Worm (Caenorhabditis elegans): ENCODE data around the gene C02G6.2.

Gene C02G6.2

DNA sequence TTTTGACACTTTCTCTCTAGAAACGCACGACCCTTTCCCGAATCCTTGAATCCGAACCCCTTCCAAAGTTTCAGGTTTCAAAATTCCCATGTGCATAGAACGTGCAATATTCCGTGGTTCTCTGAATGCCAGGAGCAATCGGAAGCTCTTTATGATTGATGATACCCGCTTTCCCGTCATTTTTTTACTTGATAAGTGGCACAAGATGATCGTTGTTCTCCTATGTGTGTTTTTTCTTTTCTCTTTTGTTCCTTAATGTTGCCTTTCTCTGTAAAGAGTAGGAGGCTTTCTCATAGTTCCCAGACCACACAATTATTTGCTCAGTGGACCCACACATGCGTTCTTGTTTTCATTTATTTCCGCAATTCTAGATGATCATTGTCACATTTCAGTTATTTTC, 17.0 kb downstream of the C02G6.2 start (continued):
- TF ChIP-seq C17E4.6 (GFP tag; IDR thresholded peaks at IDR 0.05) (no peak), C06A6.2 (GFP tag; conservative IDR thresholded peaks at IDR 0.05) (no peak), ztf-25 (GFP tag; IDR thresholded peaks at IDR 0.05) (no peak), ama-1 (optimal IDR thresholded peaks at IDR 0.05) (no peak), ama-1 (GFP tag; optimal IDR thresholded peaks at IDR 0.05) (no peak)

DNA sequence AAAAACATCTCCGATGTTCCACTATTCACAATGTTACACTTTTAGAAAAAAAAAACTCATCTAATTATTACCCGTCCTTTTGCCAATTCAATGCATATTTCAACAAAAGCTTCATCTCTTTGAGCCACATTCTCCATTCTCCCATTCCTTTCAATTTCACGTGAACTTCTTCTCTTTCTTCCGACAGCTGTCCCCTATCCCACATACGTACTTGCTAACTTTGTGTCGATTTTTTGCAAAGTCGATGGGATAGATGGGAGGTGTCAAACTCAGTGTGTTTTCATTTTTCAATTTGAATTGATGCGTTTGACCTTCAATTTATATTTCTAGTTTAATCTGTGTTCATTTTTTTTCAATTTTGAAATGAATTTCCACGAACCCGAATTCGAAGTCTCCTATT, 19.3 kb downstream of the C02G6.2 start:
- TF ChIP-seq ama-1 (optimal IDR thresholded peaks at IDR 0.05) (no peak), ama-1 (GFP tag; optimal IDR thresholded peaks at IDR 0.05) (no peak), mel-28 (tag; optimal IDR thresholded peaks at IDR 0.05; ENCODE audit: borderline replicate concordance) (no peak), dpff-1 (tag; optimal IDR thresholded peaks at IDR 0.05) (no peak), nfyb-1 (GFP tag; IDR thresholded peaks at IDR 0.05) (no peak), ets-4 (GFP tag; optimal IDR thresholded peaks at IDR 0.05) (no peak), mcd-1 (GFP tag; IDR thresholded peaks at IDR 0.05) (no peak), D2030.7 (GFP tag; IDR thresholded peaks at IDR 0.05) (no peak), lin-40 (tag; optimal IDR thresholded peaks at IDR 0.05) (no peak), Y56A3A.18 (GFP tag; IDR thresholded peaks at IDR 0.05) (no peak), xnd-1 (tag; optimal IDR thresholded peaks at IDR 0.05) (no peak), lsl-1 (GFP tag; optimal IDR thresholded peaks at IDR 0.05) (no peak), lir-1 (GFP tag; conservative IDR thresholded peaks at IDR 0.05) (no peak), B0261.1 (tag; optimal IDR thresholded peaks at IDR 0.05) (no peak), lin-54 (GFP tag; optimal IDR thresholded peaks at IDR 0.05) (no peak), ztf-22 (GFP tag; optimal IDR thresholded peaks at IDR 0.05) (no peak), madf-3 (GFP tag; IDR thresholded peaks at IDR 0.05) (no peak), mxl-1 (tag; optimal IDR thresholded peaks at IDR 0.05) (no peak)

DNA sequence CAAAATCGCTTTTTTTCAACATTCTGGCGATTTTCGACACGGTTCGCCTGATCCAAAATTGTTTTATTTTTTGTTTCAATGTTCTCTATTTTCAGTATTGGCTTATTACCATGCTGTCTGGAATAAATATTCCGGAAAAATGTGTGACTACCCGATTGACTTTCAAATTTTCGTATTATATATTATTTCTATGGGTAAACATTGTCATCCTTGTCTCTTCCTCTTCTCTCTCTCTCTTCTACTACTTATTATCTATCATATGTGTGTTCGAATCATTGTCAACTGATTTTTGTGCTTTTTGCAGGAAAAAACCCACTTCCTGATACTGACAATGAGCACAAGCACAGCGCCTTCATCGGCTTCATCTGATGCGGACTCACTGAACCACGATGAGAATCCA, 21.2 kb downstream of the C02G6.2 start, which contains the start of gene C04E6.7:
Gene C04E6.7, plus strand, starts transcription at position 301 of the 400 bp plus-strand sequence.
- TF ChIP-seq F37B4.10 (GFP tag; IDR thresholded peaks at IDR 0.05) (no peak), Y79H2A.3 (GFP tag; conservative IDR thresholded peaks at IDR 0.05) (no peak), bed-2 (GFP tag; IDR thresholded peaks at IDR 0.05) (no peak), Y95B8A.8 (GFP tag; IDR thresholded peaks at IDR 0.05) (no peak), zfh-2 (GFP tag; conservative IDR thresholded peaks at IDR 0.05) (no peak), C17E4.6 (GFP tag; IDR thresholded peaks at IDR 0.05) (no peak), rcor-1 (GFP tag; IDR thresholded peaks at IDR 0.05) (no peak), ceh-27 (GFP tag; optimal IDR thresholded peaks at IDR 0.05) (no peak), ztf-3 (GFP tag; optimal IDR thresholded peaks at IDR 0.05) (no peak), hlh-12 (tag; optimal IDR thresholded peaks at IDR 0.05) (no peak), ets-4 (GFP tag; optimal IDR thresholded peaks at IDR 0.05) (no peak), F33H1.4 (GFP tag; IDR thresholded peaks at IDR 0.05) (no peak), nhr-90 (tag; optimal IDR thresholded peaks at IDR 0.05) (no peak), zim-3 (tag; optimal IDR thresholded peaks at IDR 0.05) (no peak), T26A5.8 (tag; optimal IDR thresholded peaks at IDR 0.05) (no peak), sea-2 (GFP tag; IDR thresholded peaks at IDR 0.05) (no peak), mes-4 (tag; optimal IDR thresholded peaks at IDR 0.05) (no peak), madf-3 (GFP tag; IDR thresholded peaks at IDR 0.05) (no peak), hmg-20 (GFP tag; IDR thresholded peaks at IDR 0.05) (no peak), hrde-1 (tag; optimal IDR thresholded peaks at IDR 0.05; ENCODE audit: borderline replicate concordance) (no peak)

Data from whole organism, young adult.